Worm (Caenorhabditis elegans): ENCODE measurements around the gene zyg-12.

DNA sequence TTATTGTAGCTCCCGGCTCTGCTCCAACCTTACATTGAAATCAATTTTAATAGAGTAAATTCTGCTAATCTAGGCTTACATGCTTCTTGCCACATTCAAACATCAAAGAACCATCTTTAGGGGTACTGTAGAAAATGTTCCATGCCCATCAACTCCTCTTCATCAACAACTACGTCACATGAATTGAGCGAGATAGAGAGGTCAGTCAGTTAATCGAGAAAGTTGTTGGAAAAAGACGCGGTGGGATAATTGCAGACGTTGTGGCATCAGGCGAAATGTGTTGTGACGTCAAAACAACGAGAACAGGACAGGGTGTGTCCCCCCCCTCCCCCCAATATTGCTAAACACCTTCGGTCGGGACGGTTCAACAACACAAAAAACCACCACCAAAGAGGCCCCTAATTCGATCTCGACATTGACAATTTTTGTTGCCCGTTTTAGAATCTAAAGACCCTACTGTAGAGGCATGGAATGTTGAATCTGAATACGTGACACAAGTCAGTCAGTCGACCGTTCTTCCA lies 31.1 kb upstream of the zyg-12 start:
- TF ChIP-seq ceh-16 (tag; optimal IDR thresholded peaks at IDR 0.05) (no peak), nhr-6 (tag; optimal IDR thresholded peaks at IDR 0.05) (no peak), elt-3 (tag; optimal IDR thresholded peaks at IDR 0.05) (no peak), snpc-4 (tag; optimal IDR thresholded peaks at IDR 0.05) (no peak)
